Worm (Caenorhabditis elegans) whole organism, young adult: Measurements from ENCODE around the gene T25E4.1.

Experiments used
- C06A6.2 ChIP-seq: fragments of 200-800 bp; sonication (Bioruptor generic); conservative IDR thresholded peaks from 2 replicates; pipeline ENCODE4 v1.3.6; 2022; ENCODE audit warnings: missing genetic modification characterization, missing compliant biosample characterization
- C17E4.6 ChIP-seq: fragments of 200-800 bp; sonication (Bioruptor generic); IDR thresholded peaks from 2 replicates; pipeline ENCODE4 v1.3.6; 2022; ENCODE audit warnings: missing genetic modification reagents, missing genetic modification characterization, missing compliant biosample characterization
- F39B2.1 ChIP-seq: fragments of 200-800 bp; sonication (Bioruptor generic); IDR thresholded peaks from 2 replicates; pipeline ENCODE4 v1.3.6; 2022; ENCODE audit warnings: missing genetic modification reagents, missing genetic modification characterization, missing compliant biosample characterization
- F49E8.2 ChIP-seq: sonication (generic microtip); optimal IDR thresholded peaks from 3 replicates; lab custom pipeline; 2017; ENCODE audit warnings: missing genetic modification characterization, mild to moderate bottlenecking, missing compliant biosample characterization, antibody characterized with exemption, moderate library complexity; ENCODE audit not compliant: insufficient read depth
- F57A8.1 ChIP-seq: fragments of 200-800 bp; sonication (Bioruptor generic); optimal IDR thresholded peaks from 2 replicates; lab custom pipeline; 2018; ENCODE audit warnings: mild to moderate bottlenecking, missing genetic modification characterization, moderate library complexity, missing compliant biosample characterization
- F57C9.4 ChIP-seq: sonication (generic microtip); optimal IDR thresholded peaks from 2 replicates; lab custom pipeline; 2017; ENCODE audit warnings: mild to moderate bottlenecking, missing genetic modification characterization, missing compliant biosample characterization
- K11D2.4 ChIP-seq: fragments of 200-800 bp; sonication (Bioruptor generic); IDR thresholded peaks from 2 replicates; pipeline ENCODE4 v1.3.6; 2022; ENCODE audit warnings: missing genetic modification reagents, missing genetic modification characterization, missing compliant biosample characterization
- T26A5.8 ChIP-seq: sonication (generic microtip); optimal IDR thresholded peaks from 2 replicates; lab custom pipeline; 2016; ENCODE audit warnings: missing genetic modification characterization, missing compliant biosample characterization
- Y79H2A.3 ChIP-seq: fragments of 200-800 bp; sonication (Bioruptor generic); conservative IDR thresholded peaks from 2 replicates; pipeline ENCODE4 v1.3.6; 2022; ENCODE audit warnings: missing genetic modification reagents, missing genetic modification characterization, missing compliant biosample characterization
- ZK185.1 ChIP-seq: sonication (generic microtip); optimal IDR thresholded peaks from 2 replicates; lab custom pipeline; 2016; ENCODE audit warnings: mild to moderate bottlenecking, missing genetic modification characterization, missing compliant biosample characterization; ENCODE audit not compliant: poor library complexity, severe bottlenecking
- atf-7 ChIP-seq: sonication (generic microtip); optimal IDR thresholded peaks from 2 replicates; lab custom pipeline; 2017; ENCODE audit warnings: mild to moderate bottlenecking, missing genetic modification characterization, missing compliant biosample characterization
- athp-1 ChIP-seq: sonication (generic microtip); optimal IDR thresholded peaks from 2 replicates; lab custom pipeline; 2017; ENCODE audit warnings: mild to moderate bottlenecking, missing genetic modification characterization, missing compliant biosample characterization
- attf-3 ChIP-seq: fragments of 200-800 bp; sonication (Bioruptor generic); conservative IDR thresholded peaks from 2 replicates; pipeline ENCODE4 v1.3.6; 2022; ENCODE audit warnings: missing genetic modification reagents, missing genetic modification characterization, missing compliant biosample characterization
- bed-1 ChIP-seq: fragments of 200-800 bp; sonication (Bioruptor generic); IDR thresholded peaks from 2 replicates; pipeline ENCODE4 v1.3.6; 2022; ENCODE audit warnings: missing genetic modification reagents, missing genetic modification characterization, missing compliant biosample characterization
- ceh-100 ChIP-seq: fragments of 200-800 bp; sonication (Bioruptor generic); IDR thresholded peaks from 2 replicates; pipeline ENCODE4 v1.3.6; 2022; ENCODE audit warnings: missing genetic modification reagents, missing genetic modification characterization, missing compliant biosample characterization
- ceh-27 ChIP-seq: fragments of 200-800 bp; sonication (Bioruptor generic); optimal IDR thresholded peaks from 2 replicates; lab custom pipeline; 2018; ENCODE audit warnings: mild to moderate bottlenecking, missing genetic modification characterization, moderate library complexity, missing compliant biosample characterization
- dpff-1 ChIP-seq: sonication (generic microtip); optimal IDR thresholded peaks from 2 replicates; lab custom pipeline; 2017; ENCODE audit warnings: mild to moderate bottlenecking, missing genetic modification characterization, missing compliant biosample characterization
- efl-1 ChIP-seq: fragments of 150-350 bp; optimal IDR thresholded peaks from 2 replicates; lab custom pipeline; 2014; ENCODE audit warnings: missing biosample characterization, missing genetic modification reagents, missing genetic modification characterization
- egrh-3 ChIP-seq: fragments of 200-800 bp; sonication (Bioruptor generic); IDR thresholded peaks from 2 replicates; pipeline ENCODE4 v1.3.6; 2022; ENCODE audit warnings: missing genetic modification reagents, missing genetic modification characterization, missing compliant biosample characterization
- fkh-3 ChIP-seq: sonication (generic microtip); optimal IDR thresholded peaks from 2 replicates; lab custom pipeline; 2016; ENCODE audit warnings: mild to moderate bottlenecking, missing genetic modification characterization, missing compliant biosample characterization
- him-1 ChIP-seq: sonication (generic microtip); optimal IDR thresholded peaks from 2 replicates; lab custom pipeline; 2016; ENCODE audit warnings: missing genotype, missing genetic modification reagents, missing genetic modification characterization, missing compliant biosample characterization
- hlh-26 ChIP-seq: fragments of 200-800 bp; sonication (Bioruptor generic); conservative IDR thresholded peaks from 2 replicates; pipeline ENCODE4 v1.3.6; 2022; ENCODE audit warnings: missing genetic modification reagents, missing genetic modification characterization, missing compliant biosample characterization
- hmg-1.2 ChIP-seq: fragments of 200-800 bp; sonication (Bioruptor generic); IDR thresholded peaks from 2 replicates; pipeline ENCODE4 v1.3.6; 2022; ENCODE audit warnings: missing genetic modification reagents, missing genetic modification characterization, missing compliant biosample characterization
- hrde-1 ChIP-seq: sonication (generic microtip); optimal IDR thresholded peaks from 2 replicates; lab custom pipeline; 2016; ENCODE audit warnings: missing genetic modification characterization, mild to moderate bottlenecking, missing compliant biosample characterization, moderate library complexity, missing genotype, missing genetic modification reagents, borderline replicate concordance
- lin-35 ChIP-seq, 3 experiments: fragments of 150-350 bp in 2 of 3; sonication (generic microtip) in 1 of 3; optimal IDR thresholded peaks; 2 replicates each; lab custom pipeline; 2014 to 2018; ENCODE audit warnings: missing biosample characterization in 3 of 3, missing genetic modification characterization in 3 of 3, missing genetic modification reagents in 3 of 3
- lin-40 ChIP-seq: sonication (generic microtip); optimal IDR thresholded peaks from 2 replicates; lab custom pipeline; 2016; ENCODE audit warnings: missing genetic modification characterization, mild to moderate bottlenecking, missing compliant biosample characterization, missing genotype, missing genetic modification reagents
- lin-54 ChIP-seq: fragments of 200-800 bp; sonication (Bioruptor generic); optimal IDR thresholded peaks from 2 replicates; lab custom pipeline; 2018; ENCODE audit warnings: mild to moderate bottlenecking, missing genetic modification characterization, missing compliant biosample characterization
- mcd-1 ChIP-seq: fragments of 200-800 bp; sonication (Bioruptor generic); IDR thresholded peaks from 2 replicates; pipeline ENCODE4 v1.3.6; 2022; ENCODE audit warnings: missing genetic modification reagents, missing genetic modification characterization, missing compliant biosample characterization
- mel-28 ChIP-seq: sonication (generic microtip); optimal IDR thresholded peaks from 2 replicates; lab custom pipeline; 2016; ENCODE audit warnings: borderline replicate concordance, mild to moderate bottlenecking, missing genetic modification characterization, missing compliant biosample characterization
- mes-4 ChIP-seq: sonication (generic microtip); optimal IDR thresholded peaks from 2 replicates; lab custom pipeline; 2016; ENCODE audit warnings: missing genotype, missing genetic modification characterization, missing compliant biosample characterization
- nfya-1 ChIP-seq: sonication (generic microtip); optimal IDR thresholded peaks from 2 replicates; lab custom pipeline; 2017; ENCODE audit warnings: antibody characterized with exemption, missing compliant biosample characterization, missing genetic modification characterization, borderline replicate concordance; ENCODE audit not compliant: insufficient read depth
- nfyb-1 ChIP-seq: fragments of 200-800 bp; sonication (Bioruptor generic); IDR thresholded peaks from 2 replicates; pipeline ENCODE4 v1.3.6; 2022; ENCODE audit warnings: missing genetic modification reagents, missing genetic modification characterization, missing compliant biosample characterization
- rec-8 ChIP-seq, 2 experiments: sonication (generic microtip); optimal IDR thresholded peaks; 2 replicates each; lab custom pipeline; 2016; ENCODE audit warnings: mild to moderate bottlenecking in 2 of 2, missing genetic modification characterization in 2 of 2, missing genetic modification reagents in 2 of 2, missing genotype in 2 of 2, missing biosample characterization in 1 of 2, missing compliant biosample characterization in 1 of 2, moderate library complexity in 1 of 2
- sdz-38 ChIP-seq: sonication (generic microtip); optimal IDR thresholded peaks from 2 replicates; lab custom pipeline; 2016; ENCODE audit warnings: missing genotype, missing genetic modification characterization, missing compliant biosample characterization
- sptf-2 ChIP-seq: fragments of 200-800 bp; sonication (Bioruptor generic); optimal IDR thresholded peaks from 2 replicates; lab custom pipeline; 2018; ENCODE audit warnings: mild to moderate bottlenecking, missing genetic modification characterization, missing compliant biosample characterization
- tbx-9 ChIP-seq: sonication (generic microtip); optimal IDR thresholded peaks from 2 replicates; lab custom pipeline; 2016; ENCODE audit warnings: borderline replicate concordance, missing genetic modification characterization, inconsistent platforms, missing compliant biosample characterization
- tlf-1 ChIP-seq: fragments of 200-800 bp; sonication (Bioruptor generic); optimal IDR thresholded peaks from 2 replicates; lab custom pipeline; 2018; ENCODE audit warnings: mild to moderate bottlenecking, missing genetic modification characterization, missing compliant biosample characterization
- ztf-25 ChIP-seq: fragments of 200-800 bp; sonication (Bioruptor generic); IDR thresholded peaks from 2 replicates; pipeline ENCODE4 v1.3.6; 2022; ENCODE audit warnings: missing genetic modification reagents, missing genetic modification characterization, missing compliant biosample characterization

T25E4.1 gene

DNA sequence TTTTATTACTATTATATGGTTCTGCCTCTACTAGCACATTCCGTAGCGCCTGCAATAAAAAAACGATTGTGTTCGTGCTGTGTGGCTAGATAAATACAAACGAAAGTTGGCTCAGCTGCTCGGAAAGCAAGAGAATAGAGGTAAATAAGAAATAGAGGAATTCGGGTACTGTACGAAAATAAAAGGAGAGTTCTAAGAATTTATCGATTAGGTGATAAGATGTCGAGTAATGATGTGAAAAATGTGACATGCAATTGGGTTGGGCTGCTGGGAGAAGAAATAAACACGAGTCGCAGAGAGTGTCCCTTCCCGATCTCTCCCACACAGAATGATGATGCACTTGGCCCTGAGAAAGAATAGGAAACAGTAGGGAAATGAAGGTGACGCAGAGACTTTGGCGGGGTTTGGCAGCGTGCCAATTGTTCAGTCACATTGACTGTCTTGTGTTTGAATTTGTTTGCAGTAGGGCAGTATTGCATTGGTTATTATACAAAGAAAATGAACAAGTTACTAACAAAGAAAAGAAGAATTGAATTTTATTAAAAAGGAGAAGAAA is 15.3 kb downstream of the T25E4.1 start, which contains the start of gene cdc-14 (continued):
- TF ChIP-seq tbx-9 = no peak
- no peak for TF ChIP-seq attf-3
- TF ChIP-seq Y79H2A.3 (GFP tag; lab: Robert Waterston, UW) = no peak
- no peak for TF ChIP-seq F57A8.1 (GFP tag; lab: Kevin White, UChicago)
- no peak for TF ChIP-seq ztf-25 (GFP tag; lab: Robert Waterston, UW)
- no peak for TF ChIP-seq F39B2.1 (GFP tag; lab: Robert Waterston, UW)
- no peak for TF ChIP-seq T26A5.8 (tag; lab: Kevin White, UChicago)
- no peak for TF ChIP-seq lin-35 (GFP tag; optimal IDR thresholded peaks at IDR 0.05; lab: Kevin White, UChicago)
- TF ChIP-seq mel-28 (tag; lab: Kevin White, UChicago) = no peak
- TF ChIP-seq ZK185.1 (tag; lab: Kevin White, UChicago) = peak; percentile 32
- TF ChIP-seq bed-1 (GFP tag; lab: Robert Waterston, UW) = no peak
- TF ChIP-seq nfyb-1 = no peak
- no peak for TF ChIP-seq mes-4 (tag; lab: Kevin White, UChicago)
- TF ChIP-seq F57C9.4 (tag; lab: Kevin White, UChicago) = no peak
- TF ChIP-seq ceh-27 (GFP tag; lab: Kevin White, UChicago) = peak; percentile 46
- peak; percentile 74 for TF ChIP-seq mcd-1 (GFP tag; lab: Robert Waterston, UW)
- no peak for TF ChIP-seq sdz-38
- peak; percentile 65 for TF ChIP-seq hmg-1.2 (GFP tag; lab: Robert Waterston, UW)
- no peak for TF ChIP-seq nfya-1 (tag; lab: Kevin White, UChicago)
- TF ChIP-seq sptf-2 (GFP tag; lab: Kevin White, UChicago) = no peak
- no peak for TF ChIP-seq efl-1 (GFP tag; lab: Kevin White, UChicago)
- TF ChIP-seq egrh-3 (GFP tag; lab: Robert Waterston, UW) = no peak
- no peak for TF ChIP-seq hrde-1 (tag; lab: Kevin White, UChicago)
- no peak for TF ChIP-seq him-1 (tag; lab: Kevin White, UChicago)
- TF ChIP-seq rec-8 (tag; optimal IDR thresholded peaks at IDR 0.05; lab: Kevin White, UChicago) = no peak
- TF ChIP-seq F49E8.2 = no peak
- TF ChIP-seq C17E4.6 (GFP tag; lab: Robert Waterston, UW) = no peak
- no peak for TF ChIP-seq tlf-1 (GFP tag; lab: Kevin White, UChicago)
- TF ChIP-seq lin-40 (tag; lab: Kevin White, UChicago) = peak; percentile 24
- TF ChIP-seq lin-54 (GFP tag; lab: Kevin White, UChicago) = peak; percentile 36
- TF ChIP-seq fkh-3 (tag; lab: Kevin White, UChicago) = no peak
- TF ChIP-seq dpff-1 (tag; lab: Kevin White, UChicago) = no peak
- TF ChIP-seq C06A6.2 (GFP tag; lab: Robert Waterston, UW) = no peak
- no peak for TF ChIP-seq athp-1
- TF ChIP-seq K11D2.4 (GFP tag; lab: Robert Waterston, UW) = peak; percentile 50; the same call in 1 of the 2 replicates
- peak; percentile 52; the same call in 1 of the 2 replicates for TF ChIP-seq ceh-100
- no peak for TF ChIP-seq hlh-26 (GFP tag; lab: Robert Waterston, UW)
- no peak for TF ChIP-seq atf-7
- TF ChIP-seq, all 124 proteins: peak for 19
